Worm (Caenorhabditis elegans): Measurements from ENCODE around the gene col-173.

Gene col-173

DNA sequence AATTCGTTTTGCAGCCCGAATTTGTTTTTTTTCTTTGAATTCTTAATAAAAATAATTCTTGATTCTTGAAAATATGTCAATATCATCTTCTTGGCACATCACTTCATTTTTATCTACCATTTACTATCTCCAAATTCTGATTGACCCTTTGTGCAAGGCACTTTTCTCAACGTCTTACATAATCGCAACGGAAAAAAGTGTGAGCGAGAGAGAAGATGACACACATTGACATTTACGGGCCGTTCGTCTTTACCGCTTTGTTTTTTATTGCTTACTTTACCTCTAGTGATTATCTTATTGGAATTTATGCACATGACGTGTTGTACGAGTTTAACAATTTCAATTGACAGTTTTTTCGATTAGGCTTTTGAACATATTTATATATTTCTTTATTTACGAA lies 28.7 kb downstream of the col-173 start:
- TF ChIP-seq aha-1 (tag) (peak; percentile 72), nhr-41 (GFP tag; IDR thresholded peaks at IDR 0.05) (no peak), pha-4 (GFP tag; IDR thresholded peaks at IDR 0.05) (no peak), pha-4 (tag; optimal IDR thresholded peaks at IDR 0.05) (no peak), set-16 (GFP tag; IDR thresholded peaks at IDR 0.05) (no peak)

DNA sequence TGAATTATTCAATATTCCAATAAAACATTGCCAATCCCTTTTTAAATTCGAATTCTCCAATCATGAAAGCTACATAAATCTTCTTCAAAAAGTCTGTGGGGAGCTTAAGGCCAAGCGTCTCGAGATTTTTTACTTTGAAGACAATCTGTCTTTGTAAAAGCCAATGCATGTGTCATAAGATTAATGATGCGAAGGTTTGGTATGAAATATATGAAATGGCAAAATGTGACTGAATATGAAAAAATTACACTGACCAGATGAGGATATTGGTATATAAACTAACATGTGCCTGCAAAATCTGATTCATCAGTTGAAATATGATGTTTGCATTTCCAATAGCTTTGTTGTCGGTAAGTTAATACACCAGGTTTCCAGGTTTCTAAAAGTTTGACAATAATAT lies 31.4 kb downstream of the col-173 start, which contains the start of gene C53B7.2:
C53B7.2 (plus strand) TSS at position 301 of the 400 bp plus-strand sequence.
- TF ChIP-seq Y5F2A.4 (GFP tag; optimal IDR thresholded peaks at IDR 0.05) (no peak), zfp-3 (GFP tag; conservative IDR thresholded peaks at IDR 0.05) (no peak), hlh-30 (tag; optimal IDR thresholded peaks at IDR 0.05; ENCODE audit: insufficient read depth) (no peak), pha-4 (GFP tag; IDR thresholded peaks at IDR 0.05) (peak; percentile 33; the same call in 1 of the 2 replicates), pha-4 (tag; optimal IDR thresholded peaks at IDR 0.05) (no peak)

DNA sequence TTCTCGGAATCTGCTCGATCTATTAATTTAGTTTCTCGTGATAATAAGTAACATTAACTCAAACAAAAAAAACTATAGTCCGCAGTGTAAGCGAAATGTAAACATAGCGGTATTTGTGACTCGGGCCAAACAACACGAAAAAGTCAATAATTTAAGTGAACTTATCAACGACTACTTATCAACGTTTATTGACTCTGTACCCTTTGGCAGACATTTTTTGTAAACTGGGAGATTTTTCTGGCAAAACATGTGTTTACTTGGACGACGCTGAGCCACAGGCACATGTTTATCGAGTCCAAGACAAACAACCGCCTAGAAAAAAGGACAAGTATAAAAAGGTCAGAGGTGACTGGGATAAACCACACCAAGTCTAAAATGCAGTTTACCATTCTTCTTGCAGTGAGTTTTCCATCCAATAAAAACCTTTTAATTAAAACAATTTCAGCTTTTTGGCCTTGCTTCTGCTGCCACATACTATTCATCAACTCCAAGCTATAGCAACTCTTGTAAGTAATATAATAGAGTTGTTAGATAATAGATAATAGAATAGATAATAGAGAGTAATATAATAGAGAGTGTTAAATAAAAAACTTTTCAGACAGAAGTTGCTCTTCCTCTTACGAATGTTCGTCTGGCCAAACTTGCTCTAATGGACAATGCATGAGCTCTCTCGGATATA lies 32.8 kb downstream of the col-173 start, which contains the start of gene C53B7.3:
C53B7.3 (plus strand) TSS at position 362 of the 679 bp plus-strand sequence.
- TF ChIP-seq unc-62 (GFP tag; optimal IDR thresholded peaks at IDR 0.05 in 1 of 2) (peak in 1 of 2 experiments; percentile 92), unc-62 (tag; optimal IDR thresholded peaks at IDR 0.05) (no peak), daf-16 (GFP tag; optimal IDR thresholded peaks at IDR 0.05) (peak in 1 of 2 experiments; percentile 78), daf-16 (tag; optimal IDR thresholded peaks at IDR 0.05) (no peak), zip-2 (tag; optimal IDR thresholded peaks at IDR 0.05) (no peak), ztf-7 (tag; optimal IDR thresholded peaks at IDR 0.05) (no peak), pqm-1 (tag; optimal IDR thresholded peaks at IDR 0.05) (no peak), lir-3 (tag; optimal IDR thresholded peaks at IDR 0.05) (no peak), hmg-1.1 (GFP tag; IDR thresholded peaks at IDR 0.05) (no peak), pha-4 (GFP tag; IDR thresholded peaks at IDR 0.05) (no peak), pha-4 (tag; optimal IDR thresholded peaks at IDR 0.05) (peak; percentile 44), ceh-28 (tag; optimal IDR thresholded peaks at IDR 0.05) (no peak), ztf-11 (tag; optimal IDR thresholded peaks at IDR 0.05) (no peak), ces-1 (GFP tag; optimal IDR thresholded peaks at IDR 0.05) (no peak), ama-1 (optimal IDR thresholded peaks at IDR 0.05) (no peak), ZK546.5 (tag; optimal IDR thresholded peaks at IDR 0.05) (no peak), lsy-2 (tag; optimal IDR thresholded peaks at IDR 0.05) (no peak), tra-1 (GFP tag; IDR thresholded peaks at IDR 0.05) (no peak), lin-15B (tag; optimal IDR thresholded peaks at IDR 0.05) (no peak), sdz-12 (GFP tag; optimal IDR thresholded peaks at IDR 0.05) (no peak), ceh-20 (GFP tag; IDR thresholded peaks at IDR 0.05) (no peak), madf-9 (GFP tag; conservative IDR thresholded peaks at IDR 0.05) (no peak)

DNA sequence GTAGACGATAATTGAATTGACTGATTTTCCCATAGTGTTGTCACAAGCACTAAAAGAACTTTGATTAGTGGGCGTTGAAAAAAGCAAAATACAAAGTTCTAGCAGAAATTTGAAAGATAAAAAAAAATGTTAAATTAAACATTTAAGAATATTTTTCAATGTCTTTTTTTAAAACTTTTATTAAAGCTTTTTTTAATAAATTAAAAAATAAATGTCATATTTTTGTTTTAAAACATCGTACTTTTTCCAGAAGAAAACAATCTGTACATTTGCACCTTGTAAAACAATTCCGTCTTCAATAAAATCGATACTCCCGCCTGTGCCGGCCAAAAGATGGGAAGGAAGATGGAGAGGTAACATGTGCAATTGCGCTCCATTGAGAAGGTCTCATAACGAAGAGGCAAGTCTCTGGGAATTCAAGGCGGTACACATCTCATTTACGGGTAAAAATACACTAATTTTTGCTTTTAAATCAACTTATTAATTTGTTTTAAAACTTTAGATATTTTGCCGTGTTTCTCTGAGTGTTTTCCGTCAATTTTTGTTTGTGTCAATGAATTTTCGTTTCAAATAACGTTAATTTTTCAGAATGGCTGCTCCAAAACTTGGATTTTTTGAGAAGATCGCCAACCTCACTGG lies 36.5 kb downstream of the col-173 start, which contains the start of the genes glr-6 and asg-2:
glr-6 (minus strand) TSS at position 51 of the 639 bp plus-strand sequence.
asg-2 (plus strand) TSS at position 589 of the 639 bp plus-strand sequence.
- TF ChIP-seq R02D3.7 (tag; optimal IDR thresholded peaks at IDR 0.05) (peak; percentile 44), spr-1 (tag; optimal IDR thresholded peaks at IDR 0.05) (peak; percentile 51), lin-29 (GFP tag; IDR thresholded peaks at IDR 0.05) (no peak), ceh-20 (GFP tag; IDR thresholded peaks at IDR 0.05) (0 out of 2 replicates have a peak, but pooled peaks have one; percentile 43), hif-1 (tag; optimal IDR thresholded peaks at IDR 0.05) (no peak), dmd-6 (GFP tag; IDR thresholded peaks at IDR 0.05) (peak; percentile 56), arid-1 (GFP tag; conservative IDR thresholded peaks at IDR 0.05) (0 out of 2 replicates have a peak, but pooled peaks have one; percentile 37), ztf-7 (tag; optimal IDR thresholded peaks at IDR 0.05) (no peak), mes-2 (tag; optimal IDR thresholded peaks at IDR 0.05; ENCODE audit: poor library complexity, severe bottlenecking) (peak; percentile 88), lin-15B (tag; optimal IDR thresholded peaks at IDR 0.05) (peak; percentile 57), ceh-28 (tag; optimal IDR thresholded peaks at IDR 0.05) (peak; percentile 43), lsy-2 (tag; optimal IDR thresholded peaks at IDR 0.05) (peak in 1 of 2 experiments; percentile 90), F44E2.7 (GFP tag; IDR thresholded peaks at IDR 0.05) (no peak), dpl-1 (GFP tag; optimal IDR thresholded peaks at IDR 0.05) (peak; percentile 73), sdz-12 (GFP tag; optimal IDR thresholded peaks at IDR 0.05) (no peak), mxl-3 (GFP tag; optimal IDR thresholded peaks at IDR 0.05) (peak; percentile 38), zfp-2 (tag; optimal IDR thresholded peaks at IDR 0.05) (peak; percentile 39), daf-19 (GFP tag; conservative IDR thresholded peaks at IDR 0.05) (no peak), lin-38 (GFP tag; IDR thresholded peaks at IDR 0.05) (peak; percentile 97), ama-1 (optimal IDR thresholded peaks at IDR 0.05) (peak; percentile 10), nhr-11 (tag; optimal IDR thresholded peaks at IDR 0.05) (peak; percentile 86), unc-62 (GFP tag; optimal IDR thresholded peaks at IDR 0.05 in 1 of 2) (no peak), unc-62 (tag; optimal IDR thresholded peaks at IDR 0.05) (no peak), hlh-11 (tag; optimal IDR thresholded peaks at IDR 0.05) (peak; percentile 75)

Measured in whole organism, L4 larva.